Fruit fly (Drosophila melanogaster) whole organism, embryonic: ENCODE results near the gene CG1092.

Experiments used
- CG15514 ChIP-seq: fragments of 200-800 bp; sonication (Bioruptor generic); optimal IDR thresholded peaks from 3 replicates; lab custom pipeline; 2017; ENCODE audit warnings: missing biosample characterization, missing genetic modification characterization, mild to moderate bottlenecking, moderate library complexity, missing genetic modification reagents
- CG4282 ChIP-seq: fragments of 200-800 bp; sonication (Bioruptor generic); optimal IDR thresholded peaks from 2 replicates; lab custom pipeline; 2016; ENCODE audit warnings: missing biosample characterization, missing genetic modification characterization
- Ravus ChIP-seq: fragments of 200-800 bp; sonication (Bioruptor generic); IDR thresholded peaks from 2 replicates; pipeline ENCODE4 v1.3.6; 2022; ENCODE audit warnings: missing biosample characterization, missing genetic modification characterization
- gsb ChIP-seq: fragments of 200-800 bp; sonication (Bioruptor generic); IDR thresholded peaks from 2 replicates; pipeline ENCODE4 v1.3.6; 2022; ENCODE audit warnings: missing biosample characterization, missing genetic modification characterization

DNA sequence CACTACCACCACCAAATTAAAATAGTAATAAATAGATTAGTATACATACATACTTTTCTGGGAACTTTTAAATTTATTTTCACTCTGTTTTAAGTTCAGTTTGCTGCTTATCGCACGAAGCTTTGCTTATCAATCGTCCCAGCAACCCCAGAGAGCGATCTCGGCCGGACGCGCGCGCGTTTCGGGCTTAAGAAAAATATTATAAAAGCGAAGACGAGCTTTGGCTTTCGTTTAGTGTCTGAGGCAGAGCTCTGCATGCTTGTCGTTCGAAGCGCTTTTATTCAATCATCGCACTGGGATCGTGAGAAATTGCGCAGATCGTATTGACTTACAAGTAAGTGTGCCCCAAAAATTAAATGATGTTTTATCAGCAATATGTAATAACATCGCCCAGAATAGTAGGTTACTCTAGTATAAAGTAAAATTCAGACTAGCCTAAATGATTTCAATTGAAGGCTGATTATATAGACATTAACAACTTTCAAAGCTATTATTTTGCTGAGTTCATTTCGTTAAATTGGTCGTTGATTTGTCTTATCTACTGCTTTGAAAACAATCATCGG, 31.5 kb upstream of the CG1092 start, which contains the start of gene Gel:
- no peak for TF ChIP-seq gsb (GFP tag; lab: Robert Waterston, UW)
- no peak for TF ChIP-seq Ravus
- TF ChIP-seq CG15514 (GFP tag; lab: Kevin White, UChicago): no peak
- no peak for TF ChIP-seq CG4282 (GFP tag; lab: Kevin White, UChicago)
